Fruit fly (Drosophila melanogaster) whole organism, embryonic: ENCODE results near the gene Vinc.
A peak's percentile ranks its signal among the peaks of the same experiment; 100 is the strongest.

Experiments
- Aef1 ChIP-seq: fragments of 200-800 bp; sonication (Bioruptor generic); IDR thresholded peaks from 3 replicates; pipeline ENCODE4 v1.3.6; 2022; ENCODE audit warnings: missing biosample characterization, missing genetic modification characterization
- C15 ChIP-seq: fragments of 200-800 bp; sonication (Bioruptor generic); IDR thresholded peaks from 3 replicates; pipeline ENCODE4 v1.3.6; 2022; ENCODE audit warnings: missing biosample characterization, missing genetic modification characterization
- CG10959 ChIP-seq: fragments of 200-800 bp; sonication (Bioruptor generic); IDR thresholded peaks from 2 replicates; pipeline ENCODE4 v1.3.6; 2022; ENCODE audit warnings: missing biosample characterization, missing genetic modification characterization
- CG11456 ChIP-seq: fragments of 200-800 bp; sonication (Bioruptor generic); IDR thresholded peaks from 3 replicates; pipeline ENCODE4 v1.3.6; 2022; ENCODE audit warnings: missing biosample characterization, missing genetic modification characterization
- CG12236 ChIP-seq: fragments of 200-800 bp; sonication (Bioruptor generic); optimal IDR thresholded peaks from 2 replicates; lab custom pipeline; 2016; ENCODE audit warnings: missing biosample characterization, missing genetic modification characterization
- CG12942 ChIP-seq: fragments of 200-800 bp; sonication (Bioruptor generic); optimal IDR thresholded peaks from 3 replicates; lab custom pipeline; 2016; ENCODE audit warnings: missing biosample characterization, missing genetic modification characterization
- CG13287 ChIP-seq: fragments of 200-800 bp; sonication (Bioruptor generic); IDR thresholded peaks from 2 replicates; pipeline ENCODE4 v1.3.6; 2022; ENCODE audit warnings: missing biosample characterization, missing genetic modification characterization; ENCODE audit not compliant: partially characterized antibody
- CG13624 ChIP-seq: fragments of 200-800 bp; sonication (Bioruptor generic); optimal IDR thresholded peaks from 2 replicates; lab custom pipeline; 2016; ENCODE audit warnings: missing biosample characterization, missing genetic modification characterization
- CG14441 ChIP-seq: fragments of 200-800 bp; sonication (Bioruptor generic); IDR thresholded peaks from 2 replicates; pipeline ENCODE4 v1.3.6; 2022; ENCODE audit warnings: missing biosample characterization, missing genetic modification characterization
- CG14667 ChIP-seq: fragments of 200-800 bp; sonication (Bioruptor generic); IDR thresholded peaks from 2 replicates; pipeline ENCODE4 v1.3.6; 2022; ENCODE audit warnings: missing biosample characterization, missing genetic modification characterization
- CG15479 ChIP-seq: fragments of 200-800 bp; sonication (Bioruptor generic); optimal IDR thresholded peaks from 3 replicates; lab custom pipeline; 2019; ENCODE audit warnings: missing biosample characterization, mild to moderate bottlenecking, missing genetic modification characterization, moderate library complexity
- CG15601 ChIP-seq: fragments of 200-800 bp; sonication (Bioruptor generic); optimal IDR thresholded peaks from 3 replicates; lab custom pipeline; 2019; ENCODE audit warnings: missing biosample characterization, mild to moderate bottlenecking, missing genetic modification characterization, moderate library complexity
- CG1602 ChIP-seq: fragments of 200-800 bp; sonication (Bioruptor generic); optimal IDR thresholded peaks from 3 replicates; lab custom pipeline; 2016; ENCODE audit warnings: missing biosample characterization, missing genetic modification characterization
- CG17568 ChIP-seq: fragments of 200-800 bp; sonication (Bioruptor generic); optimal IDR thresholded peaks from 2 replicates; lab custom pipeline; 2018; ENCODE audit warnings: missing biosample characterization, mild to moderate bottlenecking, missing genetic modification characterization, moderate library complexity
- CG34224 ChIP-seq: fragments of 200-800 bp; sonication (Bioruptor generic); IDR thresholded peaks from 3 replicates; pipeline ENCODE4 v1.3.6; 2022; ENCODE audit warnings: missing biosample characterization, missing genetic modification characterization; ENCODE audit not compliant: partially characterized antibody
- CG6175 ChIP-seq: fragments of 200-800 bp; sonication (Bioruptor generic); IDR thresholded peaks from 3 replicates; pipeline ENCODE4 v1.3.6; 2022; ENCODE audit warnings: missing biosample characterization, missing genetic modification characterization
- CG7928 ChIP-seq: fragments of 200-800 bp; sonication (Bioruptor generic); optimal IDR thresholded peaks from 2 replicates; lab custom pipeline; 2017; ENCODE audit warnings: missing biosample characterization, mild to moderate bottlenecking, missing genetic modification characterization
- CG7987 ChIP-seq: fragments of 200-800 bp; sonication (Bioruptor generic); optimal IDR thresholded peaks from 2 replicates; lab custom pipeline; 2018; ENCODE audit warnings: missing biosample characterization, mild to moderate bottlenecking, missing genetic modification characterization, moderate library complexity
- CG9932 ChIP-seq: fragments of 200-800 bp; sonication (Bioruptor generic); IDR thresholded peaks from 2 replicates; pipeline ENCODE4 v1.3.6; 2022; ENCODE audit warnings: missing biosample characterization, missing genetic modification characterization
- Chrac-16 ChIP-seq: fragments of 200-800 bp; sonication (Bioruptor generic); optimal IDR thresholded peaks from 3 replicates; lab custom pipeline; 2016; ENCODE audit warnings: missing biosample characterization, missing genetic modification characterization
- E2f2 ChIP-seq: fragments of 200-800 bp; sonication (Bioruptor generic); IDR thresholded peaks from 2 replicates; pipeline ENCODE4 v1.3.6; 2022; ENCODE audit warnings: missing biosample characterization, missing genetic modification characterization
- Eip74EF ChIP-seq, 2 experiments: fragments of 200-800 bp in 1 of 2; fragments of >200 bp in 1 of 2; sonication (Bioruptor generic) in 1 of 2; optimal IDR thresholded peaks; 2 replicates each; lab custom pipeline; 2017 to 2019; ENCODE audit warnings: missing biosample characterization in 2 of 2, missing genetic modification characterization in 2 of 2, mild to moderate bottlenecking in 1 of 2, moderate library complexity in 1 of 2
- HLH4C ChIP-seq: fragments of 200-800 bp; sonication (Bioruptor generic); IDR thresholded peaks from 3 replicates; pipeline ENCODE4 v1.3.6; 2022; ENCODE audit warnings: missing biosample characterization, missing genetic modification characterization; ENCODE audit not compliant: partially characterized antibody
- Hr3 ChIP-seq: fragments of 200-800 bp; sonication (Bioruptor generic); optimal IDR thresholded peaks from 3 replicates; lab custom pipeline; 2016; ENCODE audit warnings: missing biosample characterization, missing genetic modification characterization
- Ptx1 ChIP-seq: fragments of 200-800 bp; sonication (Bioruptor generic); IDR thresholded peaks from 2 replicates; pipeline ENCODE4 v1.3.6; 2022; ENCODE audit warnings: missing biosample characterization, missing genetic modification characterization
- Side ChIP-seq: fragments of 200-800 bp; sonication (Bioruptor generic); optimal IDR thresholded peaks from 2 replicates; lab custom pipeline; 2016; ENCODE audit warnings: missing biosample characterization, missing genetic modification characterization
- Sox100B ChIP-seq: fragments of 200-800 bp; sonication (Bioruptor generic); optimal IDR thresholded peaks from 3 replicates; lab custom pipeline; 2018; ENCODE audit warnings: missing biosample characterization, mild to moderate bottlenecking, missing genetic modification characterization
- Trl ChIP-seq, 3 experiments: fragments of >200 bp in 2 of 3; fragments of 200-800 bp in 1 of 3; sonication (Bioruptor generic) in 1 of 3; optimal IDR thresholded peaks; 2 replicates in 1 of 3; 3 replicates in 2 of 3; lab custom pipeline; 2016 to 2017; ENCODE audit warnings: missing biosample characterization in 1 of 3, missing genetic modification characterization in 1 of 3
- Vsx1 ChIP-seq: fragments of 200-800 bp; sonication (Bioruptor generic); optimal IDR thresholded peaks from 2 replicates; lab custom pipeline; 2017; ENCODE audit warnings: missing biosample characterization, mild to moderate bottlenecking, missing genetic modification characterization, missing genetic modification reagents
- aop ChIP-seq: fragments of 200-800 bp; sonication (Bioruptor generic); IDR thresholded peaks from 2 replicates; pipeline ENCODE4 v1.3.6; 2022; ENCODE audit warnings: missing biosample characterization, missing genetic modification characterization
- ase ChIP-seq: fragments of 200-800 bp; sonication (Bioruptor generic); IDR thresholded peaks from 3 replicates; pipeline ENCODE4 v1.3.6; 2022; ENCODE audit warnings: missing biosample characterization, missing genetic modification characterization
- az2 ChIP-seq: fragments of 200-800 bp; sonication (Bioruptor generic); optimal IDR thresholded peaks from 3 replicates; lab custom pipeline; 2016; ENCODE audit warnings: missing biosample characterization, missing genetic modification characterization
- bcd ChIP-seq: fragments of 200-800 bp; sonication (Bioruptor generic); optimal IDR thresholded peaks from 2 replicates; lab custom pipeline; 2017; ENCODE audit warnings: missing biosample characterization, mild to moderate bottlenecking, missing genetic modification characterization
- bowl ChIP-seq: fragments of 200-800 bp; sonication (Bioruptor generic); IDR thresholded peaks from 2 replicates; pipeline ENCODE4 v1.3.6; 2022; ENCODE audit warnings: missing biosample characterization, missing genetic modification characterization
- chif ChIP-seq, 2 experiments: fragments of 200-800 bp; sonication (Bioruptor generic); optimal IDR thresholded peaks; 3 replicates each; lab custom pipeline; 2016; ENCODE audit warnings: missing biosample characterization in 2 of 2, missing genetic modification characterization in 2 of 2
- corto ChIP-seq: fragments of 200-800 bp; sonication (Bioruptor generic); optimal IDR thresholded peaks from 2 replicates; lab custom pipeline; 2016; ENCODE audit warnings: missing biosample characterization, mild to moderate bottlenecking, missing genetic modification characterization, moderate library complexity
- croc ChIP-seq: fragments of 200-800 bp; sonication (Bioruptor generic); conservative IDR thresholded peaks from 3 replicates; pipeline ENCODE4 v1.3.6; 2022; ENCODE audit warnings: missing biosample characterization, missing genetic modification characterization
- fd102C ChIP-seq: fragments of 200-800 bp; sonication (Bioruptor generic); optimal IDR thresholded peaks from 2 replicates; lab custom pipeline; 2018; ENCODE audit warnings: missing biosample characterization, mild to moderate bottlenecking, missing genetic modification characterization, moderate library complexity
- fd3F ChIP-seq: fragments of 200-800 bp; sonication (Bioruptor generic); optimal IDR thresholded peaks from 2 replicates; lab custom pipeline; 2018; ENCODE audit warnings: missing biosample characterization, mild to moderate bottlenecking, missing genetic modification characterization, moderate library complexity
- fru ChIP-seq: fragments of >200 bp; optimal IDR thresholded peaks from 2 replicates; lab custom pipeline; 2017
- gcm ChIP-seq: fragments of 200-800 bp; sonication (Bioruptor generic); optimal IDR thresholded peaks from 2 replicates; lab custom pipeline; 2019; ENCODE audit warnings: missing biosample characterization, mild to moderate bottlenecking, missing genetic modification characterization, moderate library complexity
- gem ChIP-seq: fragments of 200-800 bp; sonication (Bioruptor generic); optimal IDR thresholded peaks from 2 replicates; lab custom pipeline; 2019; ENCODE audit warnings: missing biosample characterization, mild to moderate bottlenecking, missing genetic modification characterization, moderate library complexity
- gfzf ChIP-seq: fragments of 200-800 bp; sonication (Bioruptor generic); optimal IDR thresholded peaks from 2 replicates; lab custom pipeline; 2016; ENCODE audit warnings: missing biosample characterization, mild to moderate bottlenecking, missing genetic modification characterization, moderate library complexity
- gsb-n ChIP-seq: fragments of 200-800 bp; sonication (Bioruptor generic); optimal IDR thresholded peaks from 3 replicates; lab custom pipeline; 2018; ENCODE audit warnings: missing biosample characterization, mild to moderate bottlenecking, missing genetic modification characterization
- pita ChIP-seq: fragments of 200-800 bp; sonication (Bioruptor generic); optimal IDR thresholded peaks from 2 replicates; lab custom pipeline; 2017; ENCODE audit warnings: missing biosample characterization, mild to moderate bottlenecking, missing genetic modification characterization
- stc ChIP-seq: fragments of 200-800 bp; sonication (Bioruptor generic); IDR thresholded peaks from 2 replicates; pipeline ENCODE4 v1.3.6; 2022; ENCODE audit warnings: missing biosample characterization, missing genetic modification characterization
- toy ChIP-seq: fragments of 200-800 bp; sonication (Bioruptor generic); IDR thresholded peaks from 2 replicates; pipeline ENCODE4 v1.3.6; 2022; ENCODE audit warnings: missing biosample characterization, missing genetic modification characterization
- trh ChIP-seq: fragments of 200-800 bp; sonication (Bioruptor generic); optimal IDR thresholded peaks from 2 replicates; lab custom pipeline; 2016; ENCODE audit warnings: missing biosample characterization, missing genetic modification characterization
- usp ChIP-seq: fragments of >200 bp; optimal IDR thresholded peaks from 2 replicates; lab custom pipeline; 2017; ENCODE audit warnings: missing biosample characterization, missing genetic modification characterization
- zen2 ChIP-seq: fragments of 200-800 bp; sonication (Bioruptor generic); IDR thresholded peaks from 3 replicates; pipeline ENCODE4 v1.3.6; 2022; ENCODE audit warnings: missing biosample characterization, missing genetic modification characterization; ENCODE audit not compliant: partially characterized antibody
- zfh2 ChIP-seq: fragments of 200-800 bp; sonication (Bioruptor generic); optimal IDR thresholded peaks from 2 replicates; lab custom pipeline; 2016; ENCODE audit warnings: missing biosample characterization, missing genetic modification characterization

The Vinc gene

DNA sequence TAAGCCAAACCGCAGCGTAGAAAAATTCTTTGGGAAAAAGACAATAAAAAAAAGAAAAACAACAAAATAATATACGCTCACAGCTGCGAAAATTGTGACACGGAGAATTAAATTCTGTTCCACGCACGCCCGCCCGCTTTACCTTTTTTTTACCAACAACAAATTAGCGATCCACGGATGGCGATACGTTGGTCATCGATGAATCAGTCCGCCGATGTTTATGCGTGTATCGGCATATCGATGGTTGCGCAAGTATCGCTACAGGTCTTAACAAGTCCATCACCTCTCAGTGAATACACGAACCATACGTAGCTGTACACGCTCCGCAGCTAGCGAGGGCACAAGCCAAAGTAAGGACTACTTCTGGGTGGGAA lies 48.2 kb upstream of the Vinc start, which contains the start of gene CG2924:
TSS of gene CG2924 (minus strand) at position 205 of the 374 bp plus-strand sequence.
- TF ChIP-seq ase (GFP tag; lab: Robert Waterston, UW), result no peak
- no peak for TF ChIP-seq toy (GFP tag; lab: Robert Waterston, UW)
- peak; percentile 97 for TF ChIP-seq pita
- TF ChIP-seq CG12942, result peak; percentile 29
- peak; percentile 63 for TF ChIP-seq Ptx1
- TF ChIP-seq Trl (optimal IDR thresholded peaks at IDR 0.05; lab: Kevin White, UChicago), result no peak
- peak; percentile 36 for TF ChIP-seq Trl (GFP tag; optimal IDR thresholded peaks at IDR 0.05; lab: Kevin White, UChicago)
- peak; percentile 95 for TF ChIP-seq E2f2 (GFP tag; lab: Robert Waterston, UW)
- no peak for TF ChIP-seq corto (GFP tag; lab: Kevin White, UChicago)
- no peak for TF ChIP-seq C15 (GFP tag; lab: Robert Waterston, UW)
- peak; percentile 51 for TF ChIP-seq CG15601
- peak; percentile 3 for TF ChIP-seq gem (tag; lab: Kevin White, UChicago)
- TF ChIP-seq gcm (GFP tag; lab: Kevin White, UChicago), result peak; percentile 20
- no peak for TF ChIP-seq Sox100B (GFP tag; lab: Kevin White, UChicago)
- TF ChIP-seq zen2, result peak; percentile 99
- TF ChIP-seq Hr3 (GFP tag; lab: Kevin White, UChicago), result peak; percentile 44
- TF ChIP-seq CG14667, result no peak
- TF ChIP-seq bcd, result peak; percentile 43
- TF ChIP-seq CG14441 (GFP tag; lab: Robert Waterston, UW), result peak; percentile 27; the same call in 1 of the 2 replicates
- TF ChIP-seq az2, result peak; percentile 18
- TF ChIP-seq stc (GFP tag; lab: Robert Waterston, UW), result no peak
- TF ChIP-seq CG7928 (GFP tag; lab: Kevin White, UChicago), result peak; percentile 45
- no peak for TF ChIP-seq CG17568
- peak; percentile 89 for TF ChIP-seq CG11456
- TF ChIP-seq CG15479 (GFP tag; lab: Kevin White, UChicago), result peak; percentile 88
- TF ChIP-seq CG10959 (GFP tag; lab: Robert Waterston, UW), result peak; percentile 29; the same call in 1 of the 2 replicates
- no peak for TF ChIP-seq usp
- TF ChIP-seq HLH4C (GFP tag; lab: Robert Waterston, UW), result peak; percentile 99
- TF ChIP-seq fru (lab: Kevin White, UChicago), result no peak
- no peak for TF ChIP-seq bowl (GFP tag; lab: Robert Waterston, UW)
- TF ChIP-seq zfh2 (GFP tag; lab: Kevin White, UChicago), result peak; percentile 81
- TF ChIP-seq CG13624, result peak; percentile 87
- peak; percentile 53 for TF ChIP-seq CG7987 (GFP tag; lab: Kevin White, UChicago)
- TF ChIP-seq Vsx1 (GFP tag; lab: Kevin White, UChicago), result no peak
- no peak for TF ChIP-seq aop (GFP tag; lab: Robert Waterston, UW)
- no peak for TF ChIP-seq croc (GFP tag; lab: Robert Waterston, UW)
- TF ChIP-seq trh (GFP tag; lab: Kevin White, UChicago), result no peak
- TF ChIP-seq Aef1, result peak; percentile 88
- TF ChIP-seq CG13287 (GFP tag; lab: Robert Waterston, UW), result peak; percentile 100
- TF ChIP-seq CG12236 (GFP tag; lab: Kevin White, UChicago), result no peak
- TF ChIP-seq fd102C (GFP tag; lab: Kevin White, UChicago), result no peak
- peak in 1 of 2 experiments; percentile 48 for TF ChIP-seq chif (GFP tag; optimal IDR thresholded peaks at IDR 0.05; lab: Kevin White, UChicago)
- no peak for TF ChIP-seq Eip74EF (GFP tag; optimal IDR thresholded peaks at IDR 0.05; lab: Kevin White, UChicago)
- TF ChIP-seq CG6175 (GFP tag; lab: Robert Waterston, UW), result no peak
- no peak for TF ChIP-seq fd3F (GFP tag; lab: Kevin White, UChicago)
- TF ChIP-seq Chrac-16 (GFP tag; lab: Kevin White, UChicago), result peak; percentile 52
- peak; percentile 68 for TF ChIP-seq Side (GFP tag; lab: Kevin White, UChicago)
- peak; percentile 38 for TF ChIP-seq CG1602 (GFP tag; lab: Kevin White, UChicago)
- TF ChIP-seq CG9932, result peak; percentile 95
- peak; percentile 51 for TF ChIP-seq gsb-n
- peak; percentile 99 for TF ChIP-seq CG34224 (GFP tag; lab: Robert Waterston, UW)
- peak; percentile 67 for TF ChIP-seq gfzf (GFP tag; lab: Kevin White, UChicago)
